Fruit fly (Drosophila melanogaster): ENCODE data around the gene side-VII.

The side-VII gene

DNA sequence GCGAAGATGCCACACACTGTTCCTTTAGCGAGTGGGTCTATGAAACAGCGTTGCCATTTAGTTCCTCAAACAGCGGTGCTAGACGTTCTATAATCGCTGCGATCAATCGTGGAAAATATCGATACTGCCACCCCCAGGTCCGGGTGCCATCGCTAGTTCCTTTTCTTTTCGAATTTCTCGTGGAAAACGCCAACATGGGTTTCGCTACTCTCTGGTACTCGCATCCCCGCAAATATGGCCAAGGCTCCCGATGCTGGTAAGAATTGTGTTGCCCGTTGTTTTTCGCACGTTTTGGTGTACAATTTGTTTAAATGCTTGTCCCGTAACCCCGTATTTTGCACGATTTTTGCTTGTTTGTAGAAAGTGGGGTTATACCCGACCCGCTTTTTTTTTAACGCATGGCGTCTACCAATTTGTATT lies 38.2 kb upstream of the side-VII start, which contains the start of gene RpS29 (continued):
- peak; percentile 99 for TF ChIP-seq MESR4 (GFP tag; optimal IDR thresholded peaks at IDR 0.05)
- TF ChIP-seq peb (GFP tag; IDR thresholded peaks at IDR 0.05): 0 out of 2 replicates have a peak, but pooled peaks have one; percentile 17
- TF ChIP-seq Spps (tag; optimal IDR thresholded peaks at IDR 0.05): peak; percentile 29
- TF ChIP-seq bbx (GFP tag; IDR thresholded peaks at IDR 0.05; ENCODE audit: partially characterized antibody): peak; percentile 95
- TF ChIP-seq YL-1 (GFP tag; optimal IDR thresholded peaks at IDR 0.05): peak; percentile 99
- peak; percentile 89 for TF ChIP-seq CG34422 (GFP tag; IDR thresholded peaks at IDR 0.05)
- TF ChIP-seq CG31388 (GFP tag; optimal IDR thresholded peaks at IDR 0.05): no peak
- peak; percentile 90 for TF ChIP-seq vvl (GFP tag; IDR thresholded peaks at IDR 0.05)
- TF ChIP-seq Chrac-16 (GFP tag; optimal IDR thresholded peaks at IDR 0.05): peak; percentile 83
- TF ChIP-seq ems (GFP tag; optimal IDR thresholded peaks at IDR 0.05): peak; percentile 84
- TF ChIP-seq HHEX (GFP tag; optimal IDR thresholded peaks at IDR 0.05): peak; percentile 82
- TF ChIP-seq CG8478 (optimal IDR thresholded peaks at IDR 0.05): no peak
- peak; percentile 68 for TF ChIP-seq Nf-YC (tag; optimal IDR thresholded peaks at IDR 0.05)
- peak; percentile 97 for TF ChIP-seq CG12155 (GFP tag; optimal IDR thresholded peaks at IDR 0.05)
- TF ChIP-seq CG17186 (GFP tag; optimal IDR thresholded peaks at IDR 0.05): peak; percentile 90
- 0 out of 3 replicates have a peak, but pooled peaks have one; percentile 43 for TF ChIP-seq C15 (GFP tag; IDR thresholded peaks at IDR 0.05)
- peak; percentile 74; the same call in 2 of the 3 replicates for TF ChIP-seq CG11560 (tag; IDR thresholded peaks at IDR 0.05)
- peak; percentile 87 for TF ChIP-seq CG14710 (tag; optimal IDR thresholded peaks at IDR 0.05)
- TF ChIP-seq CG31365 (tag; optimal IDR thresholded peaks at IDR 0.05): peak; percentile 51
- TF ChIP-seq tio (GFP tag; optimal IDR thresholded peaks at IDR 0.05): no peak
- peak; percentile 95 for TF ChIP-seq slbo (GFP tag; IDR thresholded peaks at IDR 0.05)
- TF ChIP-seq pho (GFP tag; optimal IDR thresholded peaks at IDR 0.05): peak; percentile 89
- TF ChIP-seq hbn (GFP tag; IDR thresholded peaks at IDR 0.05; ENCODE audit: partially characterized antibody): peak; percentile 96
- peak; percentile 58 for TF ChIP-seq CG10147 (GFP tag; optimal IDR thresholded peaks at IDR 0.05)
- peak; percentile 55; the same call in 1 of the 3 replicates for TF ChIP-seq gce (GFP tag; IDR thresholded peaks at IDR 0.05)
- no peak for TF ChIP-seq CG43689 (GFP tag; IDR thresholded peaks at IDR 0.05)
- TF ChIP-seq Max (GFP tag; optimal IDR thresholded peaks at IDR 0.05): peak; percentile 76
- TF ChIP-seq mirr (GFP tag; optimal IDR thresholded peaks at IDR 0.05): peak; percentile 93
- no peak for TF ChIP-seq pita (GFP tag; optimal IDR thresholded peaks at IDR 0.05)
- TF ChIP-seq Hey (tag; optimal IDR thresholded peaks at IDR 0.05): peak; percentile 74
- 0 out of 2 replicates have a peak, but pooled peaks have one; percentile 28 for TF ChIP-seq danr (GFP tag; IDR thresholded peaks at IDR 0.05)

DNA sequence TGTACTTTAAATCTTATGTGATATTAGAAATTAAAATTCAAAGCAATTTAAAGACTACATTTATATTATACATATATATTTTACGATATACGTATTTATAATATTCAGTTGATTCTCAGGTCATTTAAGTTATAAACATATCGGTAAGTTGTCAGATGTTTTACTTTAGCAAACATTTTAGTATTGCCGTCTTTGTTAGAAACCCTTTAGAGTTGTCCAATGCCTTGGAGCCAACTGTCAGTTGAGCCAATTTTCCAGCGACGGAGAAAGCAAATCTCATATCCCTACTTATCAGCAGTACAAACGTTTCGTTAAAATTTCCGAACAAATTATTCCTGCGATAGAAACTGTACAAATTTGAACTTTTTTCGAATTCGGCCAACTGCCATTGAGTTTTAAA lies 35.0 kb upstream of the side-VII start, which contains the start of gene topi:
Gene topi (plus strand): TSS at position 301 of the 400 bp plus-strand sequence.
- TF ChIP-seq Bteb2 (GFP tag; optimal IDR thresholded peaks at IDR 0.05): no peak
- no peak for TF ChIP-seq Lim3 (GFP tag; IDR thresholded peaks at IDR 0.05)
- no peak for TF ChIP-seq CG15269 (tag; optimal IDR thresholded peaks at IDR 0.05)
- no peak for TF ChIP-seq CG14710 (tag; optimal IDR thresholded peaks at IDR 0.05)
- TF ChIP-seq CG9727 (GFP tag; optimal IDR thresholded peaks at IDR 0.05): no peak

DNA sequence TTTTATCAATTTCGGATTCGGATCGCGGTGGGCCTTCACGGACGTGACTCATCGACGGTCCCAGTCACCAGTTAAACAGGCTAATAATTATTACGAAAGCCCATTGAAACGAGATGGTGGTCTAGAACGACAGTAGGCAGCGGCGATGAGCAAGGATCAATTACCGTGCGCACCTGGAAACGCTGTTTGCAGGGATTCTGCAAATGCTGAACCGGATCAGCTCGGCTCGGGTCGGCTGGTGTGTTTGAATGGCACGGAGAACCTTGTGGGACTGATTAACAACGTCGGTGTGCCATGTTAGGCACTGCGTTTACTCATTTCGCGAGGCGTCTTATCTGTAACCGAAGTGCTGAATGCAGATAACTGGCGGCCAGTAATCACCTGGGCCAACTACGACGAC lies 34.4 kb upstream of the side-VII start, which contains the start of gene Whamy:
Gene Whamy (minus strand): TSS at position 273 of the 400 bp plus-strand sequence.
- TF ChIP-seq chinmo (GFP tag; IDR thresholded peaks at IDR 0.05; ENCODE audit: partially characterized antibody) (0 out of 4 replicates have a peak, but pooled peaks have one; percentile 33), ewg (GFP tag; optimal IDR thresholded peaks at IDR 0.05) (no peak), crp (GFP tag; optimal IDR thresholded peaks at IDR 0.05) (no peak), Taf1 (GFP tag; IDR thresholded peaks at IDR 0.05) (no peak), CG1024 (GFP tag; IDR thresholded peaks at IDR 0.05) (no peak), CG9609 (GFP tag; optimal IDR thresholded peaks at IDR 0.05) (no peak), slou (GFP tag; optimal IDR thresholded peaks at IDR 0.05) (no peak), twi (tag; optimal IDR thresholded peaks at IDR 0.05) (no peak), Vsx1 (GFP tag; optimal IDR thresholded peaks at IDR 0.05) (peak; percentile 25), gsb (GFP tag; IDR thresholded peaks at IDR 0.05) (no peak), CG4820 (GFP tag; optimal IDR thresholded peaks at IDR 0.05) (no peak), CG8359 (GFP tag; optimal IDR thresholded peaks at IDR 0.05; ENCODE audit: borderline replicate concordance) (no peak), CG6689 (GFP tag; IDR thresholded peaks at IDR 0.05) (no peak), Meics (GFP tag; optimal IDR thresholded peaks at IDR 0.05) (no peak), Pdp1 (GFP tag; optimal IDR thresholded peaks at IDR 0.05) (peak in 1 of 2 experiments; percentile 9)

Data from whole organism, embryonic.